Worm (Caenorhabditis elegans): ENCODE results near the gene hpo-29.

Gene hpo-29

ce11 chrIII:264790-265189 is 29.1 kb downstream of the hpo-29 start, which contains the start of gene xpd-1:
xpd-1 (plus strand) TSS chrIII:265090.
- TF ChIP-seq pha-4 (tag; optimal IDR thresholded peaks at IDR 0.05) (no peak), zip-8 (tag; optimal IDR thresholded peaks at IDR 0.05) (no peak), nhr-12 (tag; optimal IDR thresholded peaks at IDR 0.05) (no peak), ceh-43 (GFP tag; optimal IDR thresholded peaks at IDR 0.05) (no peak)

ce11 chrIII:282506-282905 is 46.9 kb downstream of the hpo-29 start:
- TF ChIP-seq cnd-1 (tag; optimal IDR thresholded peaks at IDR 0.05), result no peak
- TF ChIP-seq nhr-76 (tag; optimal IDR thresholded peaks at IDR 0.05), result no peak
- TF ChIP-seq drap-1 (GFP tag; optimal IDR thresholded peaks at IDR 0.05), result no peak
- TF ChIP-seq tbx-8 (GFP tag; optimal IDR thresholded peaks at IDR 0.05), result no peak
- TF ChIP-seq ham-2 (GFP tag; optimal IDR thresholded peaks at IDR 0.05), result no peak
- no peak for TF ChIP-seq blmp-1 (tag; optimal IDR thresholded peaks at IDR 0.05)

- TF ChIP-seq zip-8 (tag; optimal IDR thresholded peaks at IDR 0.05) (no peak), cnd-1 (tag; optimal IDR thresholded peaks at IDR 0.05) (no peak), mls-2 (tag; optimal IDR thresholded peaks at IDR 0.05) (no peak), ceh-43 (GFP tag; optimal IDR thresholded peaks at IDR 0.05) (no peak), ceh-39 (tag; optimal IDR thresholded peaks at IDR 0.05) (no peak), unc-120 (tag; optimal IDR thresholded peaks at IDR 0.05; ENCODE audit: poor library complexity, severe bottlenecking) (no peak), nhr-237 (tag; optimal IDR thresholded peaks at IDR 0.05) (no peak), nhr-12 (tag; optimal IDR thresholded peaks at IDR 0.05) (no peak), lin-32 (GFP tag; optimal IDR thresholded peaks at IDR 0.05) (no peak)
Observed at ce11 chrIII:283817-284216, 48.2 kb downstream of the hpo-29 start, which contains the start of gene taco-1. taco-1 (plus strand) TSS chrIII:284117.

- TF ChIP-seq lin-13 (tag; optimal IDR thresholded peaks at IDR 0.05), result no peak
- TF ChIP-seq M03D4.4 (tag; optimal IDR thresholded peaks at IDR 0.05), result no peak
- no peak for TF ChIP-seq nhr-76 (tag; optimal IDR thresholded peaks at IDR 0.05)
- no peak for TF ChIP-seq nhr-12 (tag; optimal IDR thresholded peaks at IDR 0.05)
- TF ChIP-seq bed-3 (GFP tag; optimal IDR thresholded peaks at IDR 0.05), result no peak
Observed at ce11 chrIII:292340-292739, 56.7 kb downstream of the hpo-29 start, which contains the start of gene Y50D7A.1. Y50D7A.1 (plus strand) TSS chrIII:292640.

- TF ChIP-seq tbx-8 (GFP tag; optimal IDR thresholded peaks at IDR 0.05) (no peak), unc-120 (tag; optimal IDR thresholded peaks at IDR 0.05; ENCODE audit: poor library complexity, severe bottlenecking) (no peak), lin-32 (GFP tag; optimal IDR thresholded peaks at IDR 0.05) (no peak), lin-13 (tag; optimal IDR thresholded peaks at IDR 0.05) (no peak), nhr-28 (tag; optimal IDR thresholded peaks at IDR 0.05) (no peak), sptf-1 (tag; optimal IDR thresholded peaks at IDR 0.05) (no peak), nhr-76 (tag; optimal IDR thresholded peaks at IDR 0.05) (no peak), mab-5 (tag; optimal IDR thresholded peaks at IDR 0.05) (no peak), ztf-11 (tag; optimal IDR thresholded peaks at IDR 0.05) (no peak), nhr-12 (tag; optimal IDR thresholded peaks at IDR 0.05) (no peak), unc-62 (GFP tag; optimal IDR thresholded peaks at IDR 0.05) (no peak)
Observed at ce11 chrIII:294527-294926, 58.9 kb downstream of the hpo-29 start, which contains the start of gene Y50D7A.13. Y50D7A.13 (minus strand) TSS chrIII:294627.

- TF ChIP-seq ztf-11 (tag; optimal IDR thresholded peaks at IDR 0.05) (no peak), elt-1 (tag; optimal IDR thresholded peaks at IDR 0.05; ENCODE audit: borderline replicate concordance, insufficient read depth) (no peak), nhr-76 (tag; optimal IDR thresholded peaks at IDR 0.05) (no peak), mls-2 (tag; optimal IDR thresholded peaks at IDR 0.05) (no peak), lsy-2 (tag; optimal IDR thresholded peaks at IDR 0.05) (no peak), nhr-28 (tag; optimal IDR thresholded peaks at IDR 0.05) (no peak), nhr-2 (tag; optimal IDR thresholded peaks at IDR 0.05) (no peak), unc-39 (tag; optimal IDR thresholded peaks at IDR 0.05) (no peak), lin-13 (tag; optimal IDR thresholded peaks at IDR 0.05) (no peak), ceh-83 (GFP tag; optimal IDR thresholded peaks at IDR 0.05) (no peak), ceh-39 (tag; optimal IDR thresholded peaks at IDR 0.05) (no peak), ceh-43 (GFP tag; optimal IDR thresholded peaks at IDR 0.05) (no peak), cnd-1 (tag; optimal IDR thresholded peaks at IDR 0.05) (no peak)
Observed at ce11 chrIII:298456-298855, 62.8 kb downstream of the hpo-29 start, which contains the start of gene ads-1. ads-1 (minus strand) TSS chrIII:298556.
